Worm (Caenorhabditis elegans): Measurements from ENCODE around the gene K09B11.4.

Gene K09B11.4

ce11 chrIV:13386043-13386442, 43.3 kb upstream of the K09B11.4 start, which contains the start of the genes Y62E10A.20, Y62E10A.23 and mdt-9 (continued):
- peak; percentile 98 for TF ChIP-seq nhr-129 (tag; optimal IDR thresholded peaks at IDR 0.05)
- no peak for TF ChIP-seq unc-62 (GFP tag; optimal IDR thresholded peaks at IDR 0.05)
- TF ChIP-seq nhr-11 (tag; optimal IDR thresholded peaks at IDR 0.05) = no peak
- no peak for TF ChIP-seq peb-1 (tag; optimal IDR thresholded peaks at IDR 0.05)
- TF ChIP-seq C34F6.9 (tag; optimal IDR thresholded peaks at IDR 0.05) = peak; percentile 80

ce11 chrIV:13386903-13387302, 42.4 kb upstream of the K09B11.4 start, which contains the start of gene lsm-3:
TSS of gene lsm-3 (plus strand) at chrIV:13387203.
- TF ChIP-seq Y55F3AM.14 (GFP tag; optimal IDR thresholded peaks at IDR 0.05) = no peak
- no peak for TF ChIP-seq nhr-21 (tag; optimal IDR thresholded peaks at IDR 0.05)
- no peak for TF ChIP-seq egl-27 (tag; optimal IDR thresholded peaks at IDR 0.05)
- TF ChIP-seq snpc-4 (tag; optimal IDR thresholded peaks at IDR 0.05) = no peak
- no peak for TF ChIP-seq peb-1 (tag; optimal IDR thresholded peaks at IDR 0.05)
- no peak for TF ChIP-seq ztf-1 (GFP tag; conservative IDR thresholded peaks at IDR 0.05)
- no peak for TF ChIP-seq R02D3.7 (tag; optimal IDR thresholded peaks at IDR 0.05)
- TF ChIP-seq sma-3 (GFP tag; optimal IDR thresholded peaks at IDR 0.05) = no peak
- no peak for TF ChIP-seq lin-13 (GFP tag; optimal IDR thresholded peaks at IDR 0.05)
- no peak for TF ChIP-seq F13H6.1 (tag; optimal IDR thresholded peaks at IDR 0.05)
- TF ChIP-seq C34F6.9 (tag; optimal IDR thresholded peaks at IDR 0.05) = no peak

ce11 chrIV:13388779-13389178, 40.6 kb upstream of the K09B11.4 start:
- TF ChIP-seq nhr-77 (tag; optimal IDR thresholded peaks at IDR 0.05) (no peak), ama-1 (optimal IDR thresholded peaks at IDR 0.05) (peak; percentile 44), nhr-11 (tag; optimal IDR thresholded peaks at IDR 0.05) (no peak), lsy-2 (tag; optimal IDR thresholded peaks at IDR 0.05) (peak in 1 of 2 experiments; percentile 3), dmd-4 (tag; optimal IDR thresholded peaks at IDR 0.05) (no peak), nhr-21 (tag; optimal IDR thresholded peaks at IDR 0.05) (peak; percentile 84), nhr-129 (tag; optimal IDR thresholded peaks at IDR 0.05) (peak; percentile 16), nhr-6 (tag; optimal IDR thresholded peaks at IDR 0.05) (peak; percentile 28), ztf-1 (GFP tag; conservative IDR thresholded peaks at IDR 0.05) (no peak), unc-55 (GFP tag; optimal IDR thresholded peaks at IDR 0.05) (peak; percentile 7), gmeb-1 (tag; optimal IDR thresholded peaks at IDR 0.05) (peak; percentile 40), Y55F3AM.14 (GFP tag; optimal IDR thresholded peaks at IDR 0.05) (peak; percentile 57), nhr-25 (tag; optimal IDR thresholded peaks at IDR 0.05) (peak; percentile 48), crh-2 (tag; optimal IDR thresholded peaks at IDR 0.05) (peak; percentile 9)

- TF ChIP-seq ztf-1 (GFP tag; conservative IDR thresholded peaks at IDR 0.05) (0 out of 2 replicates have a peak, but pooled peaks have one; percentile 77), R02D3.7 (tag; optimal IDR thresholded peaks at IDR 0.05) (no peak), unc-62 (GFP tag; optimal IDR thresholded peaks at IDR 0.05) (no peak), gmeb-1 (tag; optimal IDR thresholded peaks at IDR 0.05) (no peak), mab-5 (tag; optimal IDR thresholded peaks at IDR 0.05) (no peak)
Measured at ce11 chrIV:13389237-13389636, 40.1 kb upstream of the K09B11.4 start.

- TF ChIP-seq elt-1 (tag; optimal IDR thresholded peaks at IDR 0.05) (no peak), nhr-129 (tag; optimal IDR thresholded peaks at IDR 0.05) (peak; percentile 8)
Measured at ce11 chrIV:13390770-13391169, 38.6 kb upstream of the K09B11.4 start.

- TF ChIP-seq dmd-4 (tag; optimal IDR thresholded peaks at IDR 0.05) = no peak
- TF ChIP-seq lin-11 (tag; optimal IDR thresholded peaks at IDR 0.05) = no peak
- TF ChIP-seq Y55F3AM.14 (GFP tag; optimal IDR thresholded peaks at IDR 0.05) = no peak
- TF ChIP-seq zag-1 (tag; optimal IDR thresholded peaks at IDR 0.05) = no peak
Measured at ce11 chrIV:13392230-13392629, 37.1 kb upstream of the K09B11.4 start.

- no peak for TF ChIP-seq ztf-4 (tag; optimal IDR thresholded peaks at IDR 0.05)
- peak; percentile 8 for TF ChIP-seq nhr-25 (tag; optimal IDR thresholded peaks at IDR 0.05)
- no peak for TF ChIP-seq snpc-4 (tag; optimal IDR thresholded peaks at IDR 0.05)
- TF ChIP-seq sem-4 (tag; optimal IDR thresholded peaks at IDR 0.05) = no peak
- TF ChIP-seq sma-9 (GFP tag; optimal IDR thresholded peaks at IDR 0.05) = peak; percentile 74
- TF ChIP-seq sma-9 (tag; optimal IDR thresholded peaks at IDR 0.05) = no peak
- TF ChIP-seq blmp-1 (tag; optimal IDR thresholded peaks at IDR 0.05; ENCODE audit: insufficient read depth) = no peak
- TF ChIP-seq fos-1 (tag; optimal IDR thresholded peaks at IDR 0.05) = peak; percentile 63
- no peak for TF ChIP-seq nhr-237 (tag; optimal IDR thresholded peaks at IDR 0.05)
- no peak for TF ChIP-seq nhr-6 (tag; optimal IDR thresholded peaks at IDR 0.05)
- TF ChIP-seq ceh-82 (tag; optimal IDR thresholded peaks at IDR 0.05) = no peak
- peak; percentile 74 for TF ChIP-seq sma-3 (GFP tag; optimal IDR thresholded peaks at IDR 0.05)
- peak; percentile 25 for TF ChIP-seq Y55F3AM.14 (GFP tag; optimal IDR thresholded peaks at IDR 0.05)
- no peak for TF ChIP-seq ztf-11 (tag; optimal IDR thresholded peaks at IDR 0.05)
- TF ChIP-seq nhr-129 (tag; optimal IDR thresholded peaks at IDR 0.05) = peak; percentile 68
- peak; percentile 62 for TF ChIP-seq nhr-21 (tag; optimal IDR thresholded peaks at IDR 0.05)
- peak in 1 of 2 experiments; percentile 42 for TF ChIP-seq lsy-2 (tag; optimal IDR thresholded peaks at IDR 0.05)
- TF ChIP-seq lin-39 (tag; optimal IDR thresholded peaks at IDR 0.05) = no peak
- TF ChIP-seq nhr-23 (tag; optimal IDR thresholded peaks at IDR 0.05) = no peak
- no peak for TF ChIP-seq nhr-10 (tag; optimal IDR thresholded peaks at IDR 0.05)
- peak in 1 of 2 experiments; percentile 31 for TF ChIP-seq mdl-1 (tag; optimal IDR thresholded peaks at IDR 0.05)
- TF ChIP-seq lin-13 (GFP tag; optimal IDR thresholded peaks at IDR 0.05) = no peak
- peak; percentile 9 for TF ChIP-seq F13H6.1 (tag; optimal IDR thresholded peaks at IDR 0.05)
Measured at ce11 chrIV:13393246-13393716, 36.1 kb upstream of the K09B11.4 start.
